Worm (Caenorhabditis elegans): ENCODE data around the gene Y38H6C.13.

Y38H6C.13 gene

ce11 chrV:20539055-20539454 is 11.5 kb downstream of the Y38H6C.13 start, which contains the start of gene Y38H6C.16:
Gene Y38H6C.16 (minus strand): TSS chrV:20539347.
- peak; percentile 85 for TF ChIP-seq hmg-1.2 (GFP tag; IDR thresholded peaks at IDR 0.05)
- TF ChIP-seq bed-1 (GFP tag; IDR thresholded peaks at IDR 0.05), result no peak

- TF ChIP-seq sea-2 (GFP tag; IDR thresholded peaks at IDR 0.05), result no peak
- TF ChIP-seq Y67H2A.10 (GFP tag; conservative IDR thresholded peaks at IDR 0.05), result no peak
- TF ChIP-seq zim-3 (tag; optimal IDR thresholded peaks at IDR 0.05), result no peak
- TF ChIP-seq him-1 (tag; optimal IDR thresholded peaks at IDR 0.05), result no peak
- TF ChIP-seq dpl-1 (GFP tag; optimal IDR thresholded peaks at IDR 0.05), result no peak
- no peak for TF ChIP-seq hlh-12 (tag; optimal IDR thresholded peaks at IDR 0.05)
- no peak for TF ChIP-seq D2030.7 (GFP tag; IDR thresholded peaks at IDR 0.05)
- TF ChIP-seq ets-4 (GFP tag; optimal IDR thresholded peaks at IDR 0.05), result no peak
- TF ChIP-seq nfya-1 (tag; optimal IDR thresholded peaks at IDR 0.05; ENCODE audit: borderline replicate concordance, insufficient read depth), result no peak
- TF ChIP-seq efl-1 (GFP tag; optimal IDR thresholded peaks at IDR 0.05), result no peak
- TF ChIP-seq B0035.1 (tag; optimal IDR thresholded peaks at IDR 0.05), result no peak
- TF ChIP-seq attf-5 (GFP tag; optimal IDR thresholded peaks at IDR 0.05), result no peak
- TF ChIP-seq athp-1 (tag; optimal IDR thresholded peaks at IDR 0.05), result no peak
- TF ChIP-seq rec-8 (tag; optimal IDR thresholded peaks at IDR 0.05), result no peak
- no peak for TF ChIP-seq hmg-20 (GFP tag; IDR thresholded peaks at IDR 0.05)
- TF ChIP-seq nhr-120 (GFP tag; IDR thresholded peaks at IDR 0.05), result no peak
- TF ChIP-seq unc-130 (GFP tag; optimal IDR thresholded peaks at IDR 0.05), result no peak
- TF ChIP-seq lin-40 (tag; optimal IDR thresholded peaks at IDR 0.05), result no peak
- TF ChIP-seq ceh-100 (GFP tag; IDR thresholded peaks at IDR 0.05), result no peak
These were observed 16.5 kb downstream of the Y38H6C.13 start, which contains the start of gene slc-36.3 for ce11 chrV:20544092-20544491. Gene slc-36.3 (minus strand): TSS chrV:20544192.

- TF ChIP-seq die-1 (tag; optimal IDR thresholded peaks at IDR 0.05), result no peak
- peak; percentile 72 for TF ChIP-seq hmg-1.2 (GFP tag; IDR thresholded peaks at IDR 0.05)
These were observed 17.0 kb downstream of the Y38H6C.13 start for ce11 chrV:20544610-20545009.

ce11 chrV:20545742-20546141 is 18.1 kb downstream of the Y38H6C.13 start:
- TF ChIP-seq mxl-1 (tag; optimal IDR thresholded peaks at IDR 0.05) (no peak), T07F8.4 (tag; optimal IDR thresholded peaks at IDR 0.05) (no peak), snpc-3.4 (tag; optimal IDR thresholded peaks at IDR 0.05) (no peak), ztf-18 (tag; optimal IDR thresholded peaks at IDR 0.05) (no peak), hmg-1.2 (GFP tag; IDR thresholded peaks at IDR 0.05) (no peak), unc-62 (GFP tag; optimal IDR thresholded peaks at IDR 0.05) (no peak), ets-4 (GFP tag; optimal IDR thresholded peaks at IDR 0.05) (no peak), ceh-91 (GFP tag; IDR thresholded peaks at IDR 0.05) (no peak), mel-28 (tag; optimal IDR thresholded peaks at IDR 0.05; ENCODE audit: borderline replicate concordance) (no peak), lsl-1 (GFP tag; optimal IDR thresholded peaks at IDR 0.05) (no peak), hlh-12 (tag; optimal IDR thresholded peaks at IDR 0.05) (no peak), D2030.7 (GFP tag; IDR thresholded peaks at IDR 0.05) (no peak), tbp1 (GFP tag; optimal IDR thresholded peaks at IDR 0.05) (no peak), Y79H2A.3 (GFP tag; conservative IDR thresholded peaks at IDR 0.05) (no peak), ccch-3 (GFP tag; optimal IDR thresholded peaks at IDR 0.05) (no peak), chd-7 (tag; optimal IDR thresholded peaks at IDR 0.05) (no peak), pbrm-1 (GFP tag; IDR thresholded peaks at IDR 0.05) (no peak)

All from whole organism, young adult.